Worm (Caenorhabditis elegans) whole organism, L4 larva: Measurements from ENCODE around the gene C28C12.12.

Source experiments
- D1046.2 ChIP-seq: fragments of 200-800 bp; sonication (Bioruptor generic); IDR thresholded peaks from 2 replicates; pipeline ENCODE4 v1.3.6; 2022; ENCODE audit warnings: missing genetic modification characterization, missing compliant biosample characterization
- F10B5.3 ChIP-seq: sonication (generic microtip); optimal IDR thresholded peaks from 2 replicates; lab custom pipeline; 2016; ENCODE audit warnings: mild to moderate bottlenecking, missing genetic modification characterization, missing compliant biosample characterization
- F37D6.2 ChIP-seq: sonication (generic microtip); optimal IDR thresholded peaks from 2 replicates; lab custom pipeline; 2016; ENCODE audit warnings: mild to moderate bottlenecking, missing genetic modification characterization, missing compliant biosample characterization
- F49E8.2 ChIP-seq: sonication (generic microtip); optimal IDR thresholded peaks from 2 replicates; lab custom pipeline; 2016; ENCODE audit warnings: missing compliant biosample characterization, mild to moderate bottlenecking, missing genetic modification characterization, borderline replicate concordance
- Y105C5A.15 ChIP-seq: fragments of 200-800 bp; sonication (Bioruptor generic); IDR thresholded peaks from 2 replicates; pipeline ENCODE4 v1.3.6; 2022; ENCODE audit warnings: missing genetic modification characterization, missing compliant biosample characterization
- Y48G9A.11 ChIP-seq: fragments of 200-800 bp; sonication (Bioruptor generic); IDR thresholded peaks from 2 replicates; pipeline ENCODE4 v1.3.6; 2022; ENCODE audit warnings: missing genetic modification reagents, missing genetic modification characterization, missing compliant biosample characterization
- ZK337.2 ChIP-seq: fragments of 200-800 bp; sonication (Bioruptor generic); IDR thresholded peaks from 2 replicates; pipeline ENCODE4 v1.3.6; 2022; ENCODE audit warnings: missing genetic modification reagents, missing genetic modification characterization, missing compliant biosample characterization
- ZK546.5 ChIP-seq, 2 experiments: sonication (generic microtip); optimal IDR thresholded peaks; 2 replicates each; lab custom pipeline; 2017; ENCODE audit warnings: missing biosample characterization in 2 of 2, missing genetic modification characterization in 2 of 2
- aha-1 ChIP-seq: fragments of 150-350 bp; peaks from one replicate; lab custom pipeline; 2014; ENCODE audit warnings: missing biosample characterization, missing genetic modification characterization
- aly-2 ChIP-seq: sonication (generic microtip); optimal IDR thresholded peaks from 2 replicates; lab custom pipeline; 2018; ENCODE audit warnings: missing biosample characterization, missing genetic modification characterization
- attf-4 ChIP-seq: sonication (generic microtip); optimal IDR thresholded peaks from 3 replicates; lab custom pipeline; 2017; ENCODE audit warnings: missing biosample characterization, missing genetic modification characterization
- ces-1 ChIP-seq: fragments of 150-350 bp; sonication (generic microtip); optimal IDR thresholded peaks from 4 replicates; lab custom pipeline; 2014; ENCODE audit warnings: missing biosample characterization, missing genetic modification reagents, missing genetic modification characterization
- cey-2 ChIP-seq: sonication (generic microtip); optimal IDR thresholded peaks from 3 replicates; lab custom pipeline; 2017; ENCODE audit warnings: missing genetic modification characterization, mild to moderate bottlenecking, missing compliant biosample characterization, antibody characterized with exemption, borderline replicate concordance; ENCODE audit not compliant: insufficient read depth
- daf-16 ChIP-seq, 3 experiments: sonication (generic microtip); optimal IDR thresholded peaks; 2 replicates each; lab custom pipeline; 2016 to 2017; ENCODE audit warnings: missing genetic modification characterization in 3 of 3, missing genetic modification reagents in 3 of 3, mild to moderate bottlenecking in 2 of 3, missing compliant biosample characterization in 2 of 3, missing biosample characterization in 1 of 3, moderate library complexity in 1 of 3
- daf-19 ChIP-seq: fragments of 200-800 bp; sonication (Bioruptor generic); conservative IDR thresholded peaks from 2 replicates; pipeline ENCODE4 v1.3.6; 2022; ENCODE audit warnings: missing genetic modification characterization, missing compliant biosample characterization
- daf-8 ChIP-seq: fragments of 200-800 bp; sonication (Bioruptor generic); IDR thresholded peaks from 2 replicates; pipeline ENCODE4 v1.3.6; 2022; ENCODE audit warnings: missing genetic modification characterization, missing compliant biosample characterization
- dmd-6 ChIP-seq: fragments of 200-800 bp; sonication (Bioruptor generic); IDR thresholded peaks from 2 replicates; pipeline ENCODE4 v1.3.6; 2022; ENCODE audit warnings: missing genetic modification reagents, missing genetic modification characterization, missing compliant biosample characterization
- dmd-9 ChIP-seq: fragments of 200-800 bp; sonication (Bioruptor generic); IDR thresholded peaks from 2 replicates; pipeline ENCODE4 v1.3.6; 2022; ENCODE audit warnings: missing genetic modification reagents, missing genetic modification characterization, missing compliant biosample characterization
- egl-27 ChIP-seq: sonication (generic microtip); optimal IDR thresholded peaks from 3 replicates; lab custom pipeline; 2017; ENCODE audit warnings: missing biosample characterization, missing genetic modification reagents, missing genetic modification characterization
- fos-1 ChIP-seq: fragments of 150-350 bp; optimal IDR thresholded peaks from 2 replicates; lab custom pipeline; 2014; ENCODE audit warnings: missing biosample characterization, missing genetic modification characterization
- gei-8 ChIP-seq: fragments of 200-800 bp; sonication (Bioruptor generic); optimal IDR thresholded peaks from 2 replicates; lab custom pipeline; 2018; ENCODE audit warnings: mild to moderate bottlenecking, missing genetic modification characterization, missing compliant biosample characterization
- hlh-11 ChIP-seq: fragments of 200-800 bp; sonication (Bioruptor generic); optimal IDR thresholded peaks from 2 replicates; lab custom pipeline; 2018; ENCODE audit warnings: mild to moderate bottlenecking, missing genetic modification characterization, missing compliant biosample characterization
- hlh-30 ChIP-seq: sonication (generic microtip); optimal IDR thresholded peaks from 2 replicates; lab custom pipeline; 2017; ENCODE audit warnings: antibody characterized with exemption, mild to moderate bottlenecking, missing genetic modification characterization, missing compliant biosample characterization; ENCODE audit not compliant: insufficient read depth
- lin-13 ChIP-seq: fragments of 150-350 bp; optimal IDR thresholded peaks from 2 replicates; lab custom pipeline; 2014; ENCODE audit warnings: missing biosample characterization, missing genetic modification reagents, missing genetic modification characterization
- lin-15B ChIP-seq: fragments of 150-350 bp; sonication (generic microtip); optimal IDR thresholded peaks from 3 replicates; lab custom pipeline; 2014; ENCODE audit warnings: missing biosample characterization, missing genetic modification characterization
- lin-29 ChIP-seq: fragments of 200-800 bp; sonication (Bioruptor generic); IDR thresholded peaks from 2 replicates; pipeline ENCODE4 v1.3.6; 2022; ENCODE audit warnings: missing genetic modification reagents, missing genetic modification characterization, missing compliant biosample characterization
- lin-38 ChIP-seq: fragments of 200-800 bp; sonication (Bioruptor generic); IDR thresholded peaks from 2 replicates; pipeline ENCODE4 v1.3.6; 2022; ENCODE audit warnings: missing genetic modification reagents, missing genetic modification characterization, missing compliant biosample characterization
- lsy-2 ChIP-seq, 2 experiments: fragments of 150-350 bp in 1 of 2; sonication (generic microtip) in 1 of 2; optimal IDR thresholded peaks; 2 replicates each; lab custom pipeline; 2014 to 2017; ENCODE audit warnings: missing biosample characterization in 2 of 2, missing genetic modification characterization in 2 of 2
- mes-2 ChIP-seq: sonication (generic microtip); optimal IDR thresholded peaks from 2 replicates; lab custom pipeline; 2016; ENCODE audit warnings: missing genotype, mild to moderate bottlenecking, missing genetic modification characterization, missing compliant biosample characterization; ENCODE audit not compliant: poor library complexity, severe bottlenecking
- mxl-2 ChIP-seq: fragments of 200-800 bp; sonication (Bioruptor generic); conservative IDR thresholded peaks from 2 replicates; pipeline ENCODE4 v1.3.6; 2022; ENCODE audit warnings: missing genetic modification reagents, missing genetic modification characterization, missing compliant biosample characterization
- nhr-10 ChIP-seq: fragments of 150-350 bp; optimal IDR thresholded peaks from 2 replicates; lab custom pipeline; 2014; ENCODE audit warnings: missing biosample characterization, missing genetic modification characterization
- nhr-11 ChIP-seq: fragments of 150-350 bp; optimal IDR thresholded peaks from 2 replicates; lab custom pipeline; 2014; ENCODE audit warnings: missing biosample characterization, missing genetic modification characterization
- nhr-111 ChIP-seq: fragments of 200-800 bp; sonication (Bioruptor generic); optimal IDR thresholded peaks from 2 replicates; lab custom pipeline; 2018; ENCODE audit warnings: mild to moderate bottlenecking, missing genetic modification characterization, missing compliant biosample characterization
- nhr-28 ChIP-seq: fragments of 150-350 bp; optimal IDR thresholded peaks from 2 replicates; lab custom pipeline; 2014; ENCODE audit warnings: missing biosample characterization, missing genetic modification characterization
- nhr-42 ChIP-seq: fragments of 200-800 bp; sonication (Bioruptor generic); IDR thresholded peaks from 2 replicates; pipeline ENCODE4 v1.3.6; 2022; ENCODE audit warnings: missing genetic modification characterization, missing compliant biosample characterization
- nhr-6 ChIP-seq: fragments of 150-350 bp; optimal IDR thresholded peaks from 2 replicates; lab custom pipeline; 2014; ENCODE audit warnings: missing biosample characterization, missing genetic modification characterization
- nhr-76 ChIP-seq: fragments of 150-350 bp; optimal IDR thresholded peaks from 2 replicates; lab custom pipeline; 2014; ENCODE audit warnings: missing biosample characterization, missing genetic modification characterization
- pqm-1 ChIP-seq: sonication (generic microtip); optimal IDR thresholded peaks from 2 replicates; lab custom pipeline; 2017; ENCODE audit warnings: missing biosample characterization, missing genetic modification characterization
- rbr-2 ChIP-seq: sonication (generic microtip); optimal IDR thresholded peaks from 2 replicates; lab custom pipeline; 2016; ENCODE audit warnings: missing genotype, missing genetic modification characterization, missing compliant biosample characterization
- skn-1 ChIP-seq: fragments of 150-350 bp; optimal IDR thresholded peaks from 2 replicates; lab custom pipeline; 2014; ENCODE audit warnings: missing biosample characterization, missing genetic modification characterization
- snpc-4 ChIP-seq: fragments of 150-350 bp; optimal IDR thresholded peaks from 2 replicates; lab custom pipeline; 2014; ENCODE audit warnings: missing biosample characterization, missing genetic modification characterization
- zfp-3 ChIP-seq: fragments of 200-800 bp; sonication (Bioruptor generic); conservative IDR thresholded peaks from 2 replicates; pipeline ENCODE4 v1.3.6; 2022; ENCODE audit warnings: missing genetic modification reagents, missing genetic modification characterization, missing compliant biosample characterization
- zip-2 ChIP-seq: fragments of 150-350 bp; optimal IDR thresholded peaks from 2 replicates; lab custom pipeline; 2014; ENCODE audit warnings: missing biosample characterization, missing genetic modification characterization
- ztf-11 ChIP-seq: fragments of 150-350 bp; optimal IDR thresholded peaks from 2 replicates; lab custom pipeline; 2014; ENCODE audit warnings: missing biosample characterization, missing genetic modification characterization

C28C12.12 gene

DNA sequence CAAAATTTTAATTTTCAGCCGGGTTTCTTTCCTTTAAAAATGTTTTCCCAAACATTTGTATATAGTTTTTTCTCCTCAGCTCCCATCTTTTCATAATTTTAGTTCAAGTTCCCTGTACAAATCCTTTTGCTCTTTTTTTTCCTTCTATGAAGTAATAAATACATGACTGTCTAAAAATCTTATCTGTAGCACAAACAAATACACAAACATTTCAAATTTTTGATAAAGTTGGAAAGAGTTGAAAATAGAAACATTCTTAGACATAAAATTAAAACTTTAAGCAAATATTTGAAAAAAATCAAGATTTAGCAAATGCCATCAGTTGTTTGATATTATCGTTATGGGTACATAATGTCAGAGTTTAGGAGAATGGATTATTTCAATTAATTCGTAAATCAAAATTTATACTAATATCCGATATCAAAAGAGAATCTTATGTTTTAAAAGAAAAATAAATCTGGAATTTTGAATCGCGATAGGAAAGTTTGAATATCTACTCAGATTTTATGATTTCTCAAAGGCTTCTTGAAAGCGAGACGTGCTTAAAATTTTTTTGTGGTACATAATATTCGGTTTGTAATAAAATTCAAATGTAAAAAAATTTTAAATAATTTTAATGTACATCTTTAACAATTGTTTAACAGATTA is 42.0 kb upstream of the C28C12.12 start (continued):
- TF ChIP-seq cey-2 (no peak), F49E8.2 (tag; lab: Kevin White, UChicago) (no peak), Y105C5A.15 (0 out of 2 replicates have a peak, but pooled peaks have one; percentile 14), nhr-6 (tag; lab: Kevin White, UChicago) (no peak), mes-2 (tag; lab: Kevin White, UChicago) (no peak), nhr-76 (tag; lab: Kevin White, UChicago) (no peak), ztf-11 (no peak), pqm-1 (no peak), dmd-6 (no peak), gei-8 (GFP tag; lab: Kevin White, UChicago) (peak; percentile 1), Y48G9A.11 (GFP tag; lab: Robert Waterston, UW) (no peak), snpc-4 (tag; lab: Kevin White, UChicago) (no peak), lin-29 (GFP tag; lab: Robert Waterston, UW) (no peak), nhr-28 (tag; lab: Kevin White, UChicago) (no peak), nhr-10 (tag; lab: Kevin White, UChicago) (no peak), zfp-3 (GFP tag; lab: Robert Waterston, UW) (0 out of 2 replicates have a peak, but pooled peaks have one; percentile 16), dmd-9 (GFP tag; lab: Robert Waterston, UW) (no peak), zip-2 (tag; lab: Kevin White, UChicago) (no peak), daf-19 (GFP tag; lab: Robert Waterston, UW) (no peak), D1046.2 (no peak), ces-1 (GFP tag; lab: Kevin White, UChicago) (no peak), egl-27 (tag; lab: Kevin White, UChicago) (no peak), F37D6.2 (tag; lab: Kevin White, UChicago) (no peak), aly-2 (tag; lab: Kevin White, UChicago) (no peak), hlh-11 (tag; lab: Kevin White, UChicago) (no peak), ZK337.2 (GFP tag; lab: Robert Waterston, UW) (0 out of 2 replicates have a peak, but pooled peaks have one; percentile 33)

DNA sequence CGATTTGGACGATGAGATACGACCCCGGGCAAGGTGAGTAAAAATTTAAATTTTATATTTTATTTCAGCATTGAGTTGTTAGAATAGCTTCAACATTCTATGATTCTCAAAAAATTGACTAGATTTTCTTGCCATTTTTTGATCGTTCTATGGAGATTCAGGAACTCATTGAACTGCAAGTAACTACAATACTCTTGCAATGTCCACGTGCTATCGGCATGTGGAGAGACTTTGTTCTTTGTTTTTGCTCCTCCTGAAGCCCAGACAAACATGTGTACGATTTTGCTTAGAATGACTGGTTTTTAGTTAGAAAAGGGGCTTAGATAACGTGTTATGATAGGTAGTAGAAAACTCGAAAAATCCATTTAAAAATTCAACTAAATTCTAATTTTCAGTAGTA is 39.8 kb upstream of the C28C12.12 start:
- TF ChIP-seq fos-1 (tag; lab: Kevin White, UChicago) (no peak), egl-27 (tag; lab: Kevin White, UChicago) (no peak), lin-15B (no peak), lin-13 (GFP tag; lab: Kevin White, UChicago) (no peak), nhr-111 (GFP tag; lab: Kevin White, UChicago) (no peak), nhr-11 (tag; lab: Kevin White, UChicago) (no peak), hlh-30 (no peak), daf-16 (GFP tag; optimal IDR thresholded peaks at IDR 0.05; lab: Kevin White, UChicago) (no peak), daf-16 (tag; optimal IDR thresholded peaks at IDR 0.05; lab: Kevin White, UChicago) (peak; percentile 20), F49E8.2 (tag; lab: Kevin White, UChicago) (no peak), nhr-42 (GFP tag; lab: Robert Waterston, UW) (no peak; the same call in 1 of the 2 replicates), daf-8 (GFP tag; lab: Robert Waterston, UW) (no peak), F10B5.3 (tag; lab: Kevin White, UChicago) (no peak), ZK546.5 (tag; optimal IDR thresholded peaks at IDR 0.05; lab: Kevin White, UChicago) (no peak), mxl-2 (no peak), aha-1 (peak; percentile 94), dmd-9 (GFP tag; lab: Robert Waterston, UW) (no peak), zfp-3 (GFP tag; lab: Robert Waterston, UW) (no peak), skn-1 (tag; lab: Kevin White, UChicago) (no peak), snpc-4 (tag; lab: Kevin White, UChicago) (no peak), lsy-2 (tag; optimal IDR thresholded peaks at IDR 0.05; lab: Kevin White, UChicago) (no peak), attf-4 (tag; lab: Kevin White, UChicago) (no peak), rbr-2 (tag; lab: Kevin White, UChicago) (no peak), lin-38 (GFP tag; lab: Robert Waterston, UW) (0 out of 2 replicates have a peak, but pooled peaks have one; percentile 6)
